Fruit fly (Drosophila melanogaster) Kc167 (cell line): Measurements from ENCODE around the gene CG46505.
"Not testable (repeated sequence)": the region's sequence is repeated elsewhere in the genome, so short reads cannot be mapped to it uniquely, and the experiment has no call there.

ENCODE experiments used
- Myc ChIP-seq: fragments of >200 bp; optimal IDR thresholded peaks from 2 replicates; lab custom pipeline; 2017; ENCODE audit warnings: missing external identifiers
- Sin3A ChIP-seq: fragments of >200 bp; optimal IDR thresholded peaks from 2 replicates; lab custom pipeline; 2018; ENCODE audit warnings: missing external identifiers
- h ChIP-seq: fragments of >200 bp; optimal IDR thresholded peaks from 3 replicates; lab custom pipeline; 2018; ENCODE audit warnings: missing external identifiers
- psq ChIP-seq: fragments of >200 bp; optimal IDR thresholded peaks from 2 replicates; lab custom pipeline; 2017; ENCODE audit warnings: missing external identifiers
- ttk ChIP-seq: sonication (Bioruptor generic); optimal IDR thresholded peaks from 2 replicates; lab custom pipeline; 2017; ENCODE audit warnings: missing external identifiers

DNA sequence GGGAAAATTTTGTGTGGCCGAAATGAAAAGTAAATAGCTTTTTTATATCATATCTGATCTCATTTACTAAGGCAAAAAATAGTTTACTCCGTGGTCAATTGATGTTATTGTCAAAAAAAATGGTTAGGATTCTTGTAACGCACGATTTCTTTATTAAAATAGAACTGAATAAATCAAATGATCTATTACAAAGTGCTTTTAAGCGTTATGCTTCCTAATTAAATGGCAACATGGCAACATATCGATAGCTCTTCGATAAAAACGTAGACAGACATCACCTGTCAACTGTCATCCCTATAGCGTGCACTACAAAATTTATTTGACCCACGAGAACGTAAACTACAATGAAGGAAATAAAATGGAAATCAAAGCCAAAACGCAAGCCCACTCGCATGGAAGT is 19.7 kb downstream of the CG46505 start, which contains the start of gene CG46509:
- TF ChIP-seq h, Sin3A, psq, ttk, Myc (lab: Kevin White, UChicago): not testable (repeated sequence)
